Fruit fly (Drosophila melanogaster): ENCODE data around the gene CG13484.

CG13484 gene

dm6 chr3L:14083283-14083682 lies 30.4 kb upstream of the CG13484 start, which contains the start of gene CG8100 (continued):
- TF ChIP-seq CG9139 (GFP tag; optimal IDR thresholded peaks at IDR 0.05) (no peak), OdsH (GFP tag; optimal IDR thresholded peaks at IDR 0.05) (peak; percentile 59), CG1621 (tag; optimal IDR thresholded peaks at IDR 0.05) (no peak), Hr4 (GFP tag; optimal IDR thresholded peaks at IDR 0.05) (peak; percentile 72), Gug (GFP tag; IDR thresholded peaks at IDR 0.05) (peak; percentile 44; the same call in 1 of the 2 replicates), Lpt (GFP tag; optimal IDR thresholded peaks at IDR 0.05) (no peak), fd85E (GFP tag; optimal IDR thresholded peaks at IDR 0.05) (no peak), net (GFP tag; optimal IDR thresholded peaks at IDR 0.05) (peak; percentile 29), dsx (GFP tag; optimal IDR thresholded peaks at IDR 0.05; ENCODE audit: poor library complexity, severe bottlenecking) (no peak), spab (GFP tag; optimal IDR thresholded peaks at IDR 0.05) (peak; percentile 52), Met (GFP tag; optimal IDR thresholded peaks at IDR 0.05) (peak; percentile 78), topi (GFP tag; optimal IDR thresholded peaks at IDR 0.05) (peak; percentile 81), CG32006 (GFP tag; optimal IDR thresholded peaks at IDR 0.05) (peak; percentile 72), CG8632 (GFP tag; optimal IDR thresholded peaks at IDR 0.05) (peak; percentile 37), Eip78C (GFP tag) (peak; percentile 88), fd59A (GFP tag; optimal IDR thresholded peaks at IDR 0.05) (peak; percentile 24), CG34406 (GFP tag; optimal IDR thresholded peaks at IDR 0.05) (peak; percentile 39), CG4318 (GFP tag; optimal IDR thresholded peaks at IDR 0.05) (peak; percentile 4), CG6854 (GFP tag; optimal IDR thresholded peaks at IDR 0.05) (no peak), Smox (GFP tag; optimal IDR thresholded peaks at IDR 0.05) (peak; percentile 63), CG8119 (GFP tag; IDR thresholded peaks at IDR 0.05) (peak; percentile 54; the same call in 1 of the 3 replicates), Blimp-1 (GFP tag; optimal IDR thresholded peaks at IDR 0.05) (peak; percentile 14), svp (GFP tag) (peak; percentile 99), CG15336 (GFP tag; IDR thresholded peaks at IDR 0.05) (no peak; the same call in none of the 2 replicates), Ets96B (tag; optimal IDR thresholded peaks at IDR 0.05) (peak; percentile 78), pdm3 (GFP tag; optimal IDR thresholded peaks at IDR 0.05) (peak; percentile 60), Hr38 (GFP tag; optimal IDR thresholded peaks at IDR 0.05) (no peak), Sox102F (GFP tag; optimal IDR thresholded peaks at IDR 0.05) (peak; percentile 77), CG11294 (GFP tag; IDR thresholded peaks at IDR 0.05) (no peak), CG6808 (GFP tag; optimal IDR thresholded peaks at IDR 0.05) (peak; percentile 46), eg (GFP tag; IDR thresholded peaks at IDR 0.05) (no peak; the same call in 2 of the 3 replicates), CG16779 (tag; optimal IDR thresholded peaks at IDR 0.05) (no peak), lz (GFP tag; optimal IDR thresholded peaks at IDR 0.05) (peak; percentile 63), CG6163 (GFP tag; IDR thresholded peaks at IDR 0.05) (peak; percentile 72), salr (GFP tag; optimal IDR thresholded peaks at IDR 0.05) (no peak), Sox14 (GFP tag; optimal IDR thresholded peaks at IDR 0.05) (peak; percentile 67), Eip75B (GFP tag; optimal IDR thresholded peaks at IDR 0.05) (peak; percentile 63), CG7368 (GFP tag; optimal IDR thresholded peaks at IDR 0.05) (peak; percentile 53), CG10631 (GFP tag; optimal IDR thresholded peaks at IDR 0.05) (peak; percentile 29), CG11762 (GFP tag; optimal IDR thresholded peaks at IDR 0.05; ENCODE audit: insufficient read depth) (peak; percentile 51)

- peak; percentile 0 for TF ChIP-seq acj6 (GFP tag; optimal IDR thresholded peaks at IDR 0.05)
- no peak for TF ChIP-seq CG34406 (GFP tag; optimal IDR thresholded peaks at IDR 0.05)
- TF ChIP-seq lz (GFP tag; optimal IDR thresholded peaks at IDR 0.05), result peak; percentile 14
- no peak for TF ChIP-seq Sox15 (GFP tag; optimal IDR thresholded peaks at IDR 0.05)
- no peak for TF ChIP-seq CG15336 (GFP tag; IDR thresholded peaks at IDR 0.05)
- no peak for TF ChIP-seq fd59A (GFP tag; optimal IDR thresholded peaks at IDR 0.05)
- no peak for TF ChIP-seq topi (GFP tag; optimal IDR thresholded peaks at IDR 0.05)
- TF ChIP-seq svp (GFP tag), result peak; percentile 81
- TF ChIP-seq dsx (GFP tag; optimal IDR thresholded peaks at IDR 0.05; ENCODE audit: poor library complexity, severe bottlenecking), result no peak
- TF ChIP-seq CG32006 (GFP tag; optimal IDR thresholded peaks at IDR 0.05), result no peak
- TF ChIP-seq net (GFP tag; optimal IDR thresholded peaks at IDR 0.05), result no peak
- TF ChIP-seq salr (GFP tag; optimal IDR thresholded peaks at IDR 0.05), result no peak
- TF ChIP-seq ss (GFP tag; optimal IDR thresholded peaks at IDR 0.05), result no peak
- peak; percentile 38 for TF ChIP-seq esn (GFP tag; optimal IDR thresholded peaks at IDR 0.05)
- TF ChIP-seq Met (GFP tag; optimal IDR thresholded peaks at IDR 0.05), result peak; percentile 11
- no peak for TF ChIP-seq Eip75B (GFP tag; optimal IDR thresholded peaks at IDR 0.05)
- TF ChIP-seq Eip78C (GFP tag), result peak; percentile 71
- no peak for TF ChIP-seq CG1621 (tag; optimal IDR thresholded peaks at IDR 0.05)
Measured at dm6 chr3L:14079224-14079623, 26.3 kb upstream of the CG13484 start.
